Fruit fly (Drosophila melanogaster) whole organism, prepupa: ENCODE data around the gene meep.

Source experiments
- CG11294 ChIP-seq: fragments of 200-800 bp; sonication (Bioruptor generic); IDR thresholded peaks from 2 replicates; pipeline ENCODE4 v1.3.6; 2022; ENCODE audit warnings: missing biosample characterization, missing genetic modification characterization
- CG1621 ChIP-seq: fragments of 200-800 bp; sonication (Bioruptor generic); optimal IDR thresholded peaks from 3 replicates; lab custom pipeline; 2018; ENCODE audit warnings: missing biosample characterization, mild to moderate bottlenecking, missing genetic modification characterization
- CG32006 ChIP-seq: fragments of 200-800 bp; sonication (Bioruptor generic); optimal IDR thresholded peaks from 3 replicates; lab custom pipeline; 2017; ENCODE audit warnings: missing biosample characterization, mild to moderate bottlenecking, missing genetic modification characterization
- CG34406 ChIP-seq: fragments of 200-800 bp; sonication (Bioruptor generic); optimal IDR thresholded peaks from 3 replicates; lab custom pipeline; 2016; ENCODE audit warnings: missing biosample characterization, missing genetic modification characterization
- CG4318 ChIP-seq: fragments of 200-800 bp; sonication (Bioruptor generic); optimal IDR thresholded peaks from 3 replicates; lab custom pipeline; 2017; ENCODE audit warnings: missing biosample characterization, mild to moderate bottlenecking, missing genetic modification characterization
- CG6808 ChIP-seq: fragments of 200-800 bp; sonication (Bioruptor generic); optimal IDR thresholded peaks from 3 replicates; lab custom pipeline; 2017; ENCODE audit warnings: missing biosample characterization, missing genetic modification characterization, mild to moderate bottlenecking, moderate library complexity, missing genetic modification reagents
- CG8119 ChIP-seq: fragments of 200-800 bp; sonication (Bioruptor generic); IDR thresholded peaks from 3 replicates; pipeline ENCODE4 v1.3.6; 2022; ENCODE audit warnings: missing biosample characterization, missing genetic modification characterization
- CG8319 ChIP-seq: fragments of 200-800 bp; sonication (Bioruptor generic); optimal IDR thresholded peaks from 3 replicates; lab custom pipeline; 2016; ENCODE audit warnings: missing biosample characterization, missing genetic modification characterization
- CG9139 ChIP-seq: fragments of 200-800 bp; sonication (Bioruptor generic); optimal IDR thresholded peaks from 3 replicates; lab custom pipeline; 2017; ENCODE audit warnings: missing biosample characterization, mild to moderate bottlenecking, missing genetic modification characterization
- Eip78C ChIP-seq: fragments of 200-800 bp; sonication (Bioruptor generic); peaks from one replicate; lab custom pipeline; 2016; ENCODE audit warnings: missing biosample characterization, missing genetic modification characterization
- Ets21C ChIP-seq: fragments of 200-800 bp; sonication (Bioruptor generic); optimal IDR thresholded peaks from 3 replicates; lab custom pipeline; 2016; ENCODE audit warnings: missing biosample characterization, missing genetic modification characterization
- Ets96B ChIP-seq: fragments of 200-800 bp; optimal IDR thresholded peaks from 2 replicates; lab custom pipeline; 2019; ENCODE audit warnings: missing biosample characterization, mild to moderate bottlenecking, missing genetic modification characterization, moderate library complexity
- Hr39 ChIP-seq: fragments of 200-800 bp; sonication (Bioruptor generic); optimal IDR thresholded peaks from 2 replicates; lab custom pipeline; 2016; ENCODE audit warnings: missing biosample characterization, missing genetic modification characterization
- Hr4 ChIP-seq: fragments of 200-800 bp; sonication (Bioruptor generic); optimal IDR thresholded peaks from 3 replicates; lab custom pipeline; 2016; ENCODE audit warnings: missing biosample characterization, missing genetic modification characterization
- Lpt ChIP-seq: fragments of 200-800 bp; sonication (Bioruptor generic); optimal IDR thresholded peaks from 3 replicates; lab custom pipeline; 2016; ENCODE audit warnings: missing biosample characterization, missing genetic modification characterization
- Met ChIP-seq: fragments of 200-800 bp; sonication (Bioruptor generic); optimal IDR thresholded peaks from 3 replicates; lab custom pipeline; 2016; ENCODE audit warnings: missing biosample characterization, missing genetic modification characterization
- Sox102F ChIP-seq: fragments of 200-800 bp; sonication (Bioruptor generic); optimal IDR thresholded peaks from 2 replicates; lab custom pipeline; 2016; ENCODE audit warnings: missing biosample characterization, mild to moderate bottlenecking, missing genetic modification characterization
- Sox15 ChIP-seq: fragments of 200-800 bp; sonication (Bioruptor generic); optimal IDR thresholded peaks from 3 replicates; lab custom pipeline; 2016; ENCODE audit warnings: missing biosample characterization, missing genetic modification characterization
- achi ChIP-seq: fragments of 200-800 bp; sonication (Bioruptor generic); optimal IDR thresholded peaks from 3 replicates; lab custom pipeline; 2016; ENCODE audit warnings: missing biosample characterization, missing genetic modification characterization
- cyc ChIP-seq: fragments of 200-800 bp; sonication (Bioruptor generic); optimal IDR thresholded peaks from 3 replicates; lab custom pipeline; 2016; ENCODE audit warnings: missing biosample characterization, missing genetic modification characterization
- dsx ChIP-seq: fragments of 200-800 bp; optimal IDR thresholded peaks from 3 replicates; lab custom pipeline; 2019; ENCODE audit warnings: missing biosample characterization, mild to moderate bottlenecking, missing genetic modification characterization, moderate library complexity; ENCODE audit not compliant: poor library complexity, severe bottlenecking
- eg ChIP-seq: fragments of 200-800 bp; sonication (Bioruptor generic); IDR thresholded peaks from 3 replicates; pipeline ENCODE4 v1.3.6; 2022; ENCODE audit warnings: missing biosample characterization, missing genetic modification characterization
- esn ChIP-seq: fragments of 200-800 bp; sonication (Bioruptor generic); optimal IDR thresholded peaks from 2 replicates; lab custom pipeline; 2016; ENCODE audit warnings: missing biosample characterization, mild to moderate bottlenecking, missing genetic modification characterization, moderate library complexity
- fkh ChIP-seq: fragments of 200-800 bp; sonication (Bioruptor generic); optimal IDR thresholded peaks from 3 replicates; lab custom pipeline; 2017; ENCODE audit warnings: missing biosample characterization, mild to moderate bottlenecking, missing genetic modification characterization, moderate library complexity
- net ChIP-seq: fragments of 200-800 bp; sonication (Bioruptor generic); optimal IDR thresholded peaks from 3 replicates; lab custom pipeline; 2016; ENCODE audit warnings: missing biosample characterization, missing genetic modification characterization
- pdm3 ChIP-seq: fragments of 200-800 bp; sonication (Bioruptor generic); optimal IDR thresholded peaks from 3 replicates; lab custom pipeline; 2016; ENCODE audit warnings: missing biosample characterization, missing genetic modification characterization
- salr ChIP-seq, 2 experiments: fragments of 200-800 bp; sonication (Bioruptor generic); optimal IDR thresholded peaks; 3 replicates each; lab custom pipeline; 2016 to 2018; ENCODE audit warnings: missing biosample characterization in 2 of 2, missing genetic modification characterization in 2 of 2, mild to moderate bottlenecking in 1 of 2
- ss ChIP-seq, 2 experiments: fragments of 200-800 bp; sonication (Bioruptor generic); optimal IDR thresholded peaks; 2 replicates in 1 of 2; 3 replicates in 1 of 2; lab custom pipeline; 2017 to 2018; ENCODE audit warnings: mild to moderate bottlenecking in 2 of 2, missing biosample characterization in 2 of 2, missing genetic modification characterization in 2 of 2, moderate library complexity in 1 of 2
- svp ChIP-seq: fragments of 200-800 bp; sonication (Bioruptor generic); peaks from one replicate; lab custom pipeline; 2016; ENCODE audit warnings: missing biosample characterization, missing genetic modification characterization

meep gene

dm6 chr3L:1212571-1212970 lies 9.7 kb upstream of the meep start, which contains the start of gene LysE:
Gene LysE (plus strand): TSS chr3L:1212827.
- TF ChIP-seq svp (peak; percentile 57), Ets96B (tag; lab: Kevin White, UChicago) (no peak)

DNA sequence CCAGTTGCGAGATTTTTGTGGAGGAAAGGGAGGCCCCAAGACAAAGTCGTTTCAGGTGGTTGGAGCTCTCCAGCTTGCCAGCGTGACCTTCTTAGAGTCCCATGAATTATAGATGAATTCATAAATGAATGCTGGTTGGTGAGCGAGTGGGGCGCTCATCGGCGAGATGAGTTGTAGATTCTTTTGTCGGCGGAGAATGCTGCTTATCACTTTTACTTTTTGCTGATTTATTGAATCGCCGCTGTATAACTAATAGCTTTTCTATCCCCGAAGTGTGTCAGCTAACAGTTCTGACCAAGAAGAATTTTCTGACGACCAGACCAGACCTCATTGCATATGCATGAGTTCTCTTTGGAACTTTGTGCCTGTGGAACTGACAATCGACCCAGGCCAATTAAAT lies 9.3 kb upstream of the meep start:
- TF ChIP-seq CG6808 (GFP tag; lab: Kevin White, UChicago) (no peak), CG32006 (GFP tag; lab: Kevin White, UChicago) (no peak), CG8319 (GFP tag; lab: Kevin White, UChicago) (no peak), Hr39 (no peak), eg (GFP tag; lab: Robert Waterston, UW) (no peak), achi (no peak), salr (GFP tag; optimal IDR thresholded peaks at IDR 0.05; lab: Kevin White, UChicago) (no peak), Hr4 (GFP tag; lab: Kevin White, UChicago) (no peak), Met (GFP tag; lab: Kevin White, UChicago) (no peak), CG9139 (GFP tag; lab: Kevin White, UChicago) (no peak), Ets21C (no peak), CG4318 (GFP tag; lab: Kevin White, UChicago) (no peak), CG1621 (no peak), esn (GFP tag; lab: Kevin White, UChicago) (no peak)
- TF ChIP-seq, all 60 proteins: peak for 0

DNA sequence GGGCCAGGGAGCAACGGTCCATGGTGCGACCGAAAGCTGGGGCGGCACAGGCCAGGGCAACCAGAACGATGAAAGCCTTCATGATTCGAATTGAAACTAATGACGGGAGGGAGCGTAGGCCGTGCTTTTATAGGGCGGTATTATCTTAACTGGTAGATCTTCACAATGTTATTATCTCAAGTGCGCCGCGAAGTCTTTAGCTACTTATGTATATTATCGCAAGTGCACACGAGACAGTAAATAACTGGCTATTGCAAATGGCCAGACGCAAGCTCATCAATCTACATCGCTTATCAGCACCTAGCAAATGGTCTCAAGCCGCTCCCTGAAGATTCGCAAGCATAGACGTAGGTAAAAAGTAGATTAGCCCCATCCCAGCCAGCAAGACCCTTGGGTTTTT lies 8.3 kb upstream of the meep start, which contains the start of gene LysD:
Gene LysD (minus strand): TSS at position 101 of the 400 bp plus-strand sequence.
- no peak for TF ChIP-seq Sox15 (GFP tag; lab: Kevin White, UChicago)

DNA sequence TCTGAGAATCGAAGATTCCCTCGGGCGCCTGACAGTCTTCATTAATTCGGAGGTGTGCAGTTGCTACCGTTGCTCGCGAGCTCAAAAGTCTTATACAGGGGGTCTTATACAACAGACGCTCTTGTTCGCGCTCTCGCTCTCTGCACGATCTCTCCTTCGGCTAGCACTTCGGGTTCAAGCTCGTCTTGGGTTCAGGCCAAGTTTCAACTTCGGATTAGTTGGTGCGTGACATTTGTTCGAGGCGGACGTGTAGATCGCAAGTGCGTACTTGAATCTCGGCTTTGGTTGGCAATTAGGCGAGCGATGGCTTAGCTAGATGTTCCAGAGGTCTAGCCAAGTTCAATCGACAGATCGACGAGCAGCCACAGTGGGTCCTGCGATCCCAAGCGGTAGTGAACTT lies 5.4 kb upstream of the meep start:
- TF ChIP-seq ss (GFP tag; optimal IDR thresholded peaks at IDR 0.05; lab: Kevin White, UChicago) (peak in 1 of 2 experiments; percentile 26), Lpt (GFP tag; lab: Kevin White, UChicago) (peak; percentile 23), eg (GFP tag; lab: Robert Waterston, UW) (0 out of 3 replicates have a peak, but pooled peaks have one; percentile 43), Eip78C (peak; percentile 63), CG11294 (GFP tag; lab: Robert Waterston, UW) (no peak), CG8119 (GFP tag; lab: Robert Waterston, UW) (peak; percentile 28; the same call in 1 of the 3 replicates), svp (peak; percentile 57), CG34406 (GFP tag; lab: Kevin White, UChicago) (no peak), cyc (GFP tag; lab: Kevin White, UChicago) (no peak), Ets96B (tag; lab: Kevin White, UChicago) (no peak), net (GFP tag; lab: Kevin White, UChicago) (peak; percentile 4)
- TF ChIP-seq, all 60 proteins: peak for 7

DNA sequence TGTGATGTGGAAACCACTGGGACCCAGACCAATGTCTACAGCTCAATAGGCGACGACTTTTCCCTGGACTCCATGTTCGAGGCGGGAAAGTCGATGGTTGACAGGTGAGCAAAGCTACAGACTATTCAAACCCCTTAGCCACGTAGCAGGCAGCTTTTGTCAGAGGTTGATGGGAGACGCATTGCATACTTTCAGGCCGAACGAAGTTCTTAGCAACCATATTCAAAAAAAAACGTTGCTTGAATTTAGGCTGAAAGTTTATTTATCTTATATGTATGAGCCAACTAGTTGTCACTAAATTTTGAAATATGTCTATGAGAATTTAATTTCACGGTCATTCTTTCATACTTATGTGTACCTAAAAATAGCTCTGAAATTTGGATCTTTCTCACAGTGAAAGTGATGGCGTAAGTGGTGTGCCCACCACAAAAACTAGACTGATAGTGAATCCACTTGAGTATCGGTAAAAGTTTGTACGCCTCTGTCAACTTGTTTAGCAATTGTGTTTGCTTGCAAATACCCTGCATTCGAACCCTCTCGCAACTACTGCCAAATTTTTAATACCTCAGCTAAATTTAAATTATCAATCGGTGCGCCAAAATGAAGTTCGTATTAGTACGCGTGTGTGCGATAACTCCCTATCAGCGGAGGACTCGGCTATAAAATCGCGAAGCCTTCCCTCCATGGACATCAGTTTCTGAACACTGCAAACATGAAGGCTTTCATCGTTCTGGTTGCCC lies 4.0 kb upstream of the meep start, which contains the start of gene LysB:
Gene LysB (plus strand): TSS at position 690 of the 740 bp plus-strand sequence.
- TF ChIP-seq Ets21C (no peak), fkh (GFP tag; lab: Kevin White, UChicago) (peak; percentile 33), pdm3 (GFP tag; lab: Kevin White, UChicago) (no peak), Sox102F (GFP tag; lab: Kevin White, UChicago) (no peak), Met (GFP tag; lab: Kevin White, UChicago) (no peak), CG8119 (GFP tag; lab: Robert Waterston, UW) (no peak), dsx (no peak)
